Fruit fly (Drosophila melanogaster): ENCODE data around the gene PolI.

The PolI gene

DNA sequence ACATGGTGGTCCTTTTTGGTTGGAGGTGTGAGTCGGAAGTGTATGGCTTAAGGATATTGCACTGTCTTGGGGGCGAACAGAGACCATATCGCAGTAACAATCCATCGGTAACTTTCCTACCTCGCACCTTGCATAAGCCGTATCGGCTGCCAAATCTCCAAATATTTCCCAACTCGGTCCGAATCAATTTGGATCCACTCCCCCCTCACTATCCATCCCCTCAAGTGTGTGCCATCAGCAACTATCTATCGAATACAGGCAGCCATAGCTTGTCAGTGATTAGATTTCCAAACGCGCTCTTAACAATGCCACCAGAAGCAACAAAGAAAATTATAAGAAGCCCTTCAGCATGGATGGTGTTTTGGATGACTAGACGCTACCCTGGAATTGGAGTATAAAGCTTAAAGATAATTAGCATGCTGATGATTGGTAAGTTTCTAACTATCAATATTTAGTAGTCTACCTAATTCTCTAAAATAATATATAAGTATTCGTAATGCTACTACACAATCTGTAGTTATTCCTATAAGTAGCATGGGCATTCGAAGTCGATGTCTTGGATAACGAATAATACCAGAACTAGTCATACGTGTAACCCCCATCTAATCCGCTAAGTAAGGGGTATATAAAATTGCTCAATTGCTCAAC, 26.6 kb upstream of the PolI start (continued):
- TF ChIP-seq CG34224 (GFP tag; IDR thresholded peaks at IDR 0.05; ENCODE audit: partially characterized antibody): no peak
- no peak for TF ChIP-seq toy (GFP tag; IDR thresholded peaks at IDR 0.05)
- peak; percentile 80 for TF ChIP-seq CG7839 (tag; optimal IDR thresholded peaks at IDR 0.05)
- peak; percentile 77 for TF ChIP-seq CoRest (tag; optimal IDR thresholded peaks at IDR 0.05)
- TF ChIP-seq Drgx (GFP tag; IDR thresholded peaks at IDR 0.05): no peak
- TF ChIP-seq Sox100B (GFP tag; optimal IDR thresholded peaks at IDR 0.05): peak; percentile 47
- peak; percentile 27 for TF ChIP-seq CG7786 (GFP tag; optimal IDR thresholded peaks at IDR 0.05)
- no peak for TF ChIP-seq Ets97D (GFP tag; optimal IDR thresholded peaks at IDR 0.05)
- TF ChIP-seq ftz-f1 (GFP tag; optimal IDR thresholded peaks at IDR 0.05): no peak
- TF ChIP-seq CG8924 (tag; optimal IDR thresholded peaks at IDR 0.05): peak; percentile 72
- TF ChIP-seq shn (GFP tag; optimal IDR thresholded peaks at IDR 0.05): no peak
- peak; percentile 32 for TF ChIP-seq chn (GFP tag; optimal IDR thresholded peaks at IDR 0.05)
- TF ChIP-seq CG13296 (GFP tag; optimal IDR thresholded peaks at IDR 0.05): peak; percentile 20
- TF ChIP-seq Chrac-16 (GFP tag; optimal IDR thresholded peaks at IDR 0.05): peak; percentile 9
- TF ChIP-seq CG10565 (GFP tag; optimal IDR thresholded peaks at IDR 0.05): no peak
- no peak for TF ChIP-seq CG6854 (GFP tag; optimal IDR thresholded peaks at IDR 0.05)
- no peak for TF ChIP-seq gce (GFP tag; IDR thresholded peaks at IDR 0.05)
- TF ChIP-seq slbo (GFP tag; IDR thresholded peaks at IDR 0.05): peak; percentile 47
- peak; percentile 30 for TF ChIP-seq CG13775 (GFP tag; optimal IDR thresholded peaks at IDR 0.05)
- peak; percentile 46 for TF ChIP-seq Asciz (GFP tag; optimal IDR thresholded peaks at IDR 0.05)
- no peak for TF ChIP-seq run (tag; optimal IDR thresholded peaks at IDR 0.05)
- no peak for TF ChIP-seq ac (GFP tag; optimal IDR thresholded peaks at IDR 0.05)
- TF ChIP-seq rib (GFP tag; IDR thresholded peaks at IDR 0.05): no peak
- peak; percentile 32 for TF ChIP-seq CG14710 (tag; optimal IDR thresholded peaks at IDR 0.05)
- peak; percentile 55 for TF ChIP-seq CG3847 (GFP tag; IDR thresholded peaks at IDR 0.05)
- TF ChIP-seq ems (GFP tag; optimal IDR thresholded peaks at IDR 0.05): peak; percentile 37
- TF ChIP-seq CG6791 (GFP tag; IDR thresholded peaks at IDR 0.05; ENCODE audit: partially characterized antibody): no peak
- TF ChIP-seq gcm2 (GFP tag; optimal IDR thresholded peaks at IDR 0.05): no peak
- no peak for TF ChIP-seq dm (GFP tag; optimal IDR thresholded peaks at IDR 0.05)
- TF ChIP-seq CG12769 (tag; optimal IDR thresholded peaks at IDR 0.05): peak; percentile 65
- peak; percentile 60 for TF ChIP-seq CG15601 (tag; optimal IDR thresholded peaks at IDR 0.05)
- 0 out of 2 replicates have a peak, but pooled peaks have one; percentile 35 for TF ChIP-seq E2f1 (GFP tag; IDR thresholded peaks at IDR 0.05)
- 0 out of 2 replicates have a peak, but pooled peaks have one; percentile 34 for TF ChIP-seq Awh (GFP tag; IDR thresholded peaks at IDR 0.05)
- TF ChIP-seq ato (GFP tag; IDR thresholded peaks at IDR 0.05; ENCODE audit: partially characterized antibody): no peak
- peak; percentile 41; the same call in 2 of the 3 replicates for TF ChIP-seq CG14050 (GFP tag; IDR thresholded peaks at IDR 0.05)
- TF ChIP-seq Ptx1 (GFP tag; IDR thresholded peaks at IDR 0.05): peak; percentile 73
- TF ChIP-seq usp (GFP tag; optimal IDR thresholded peaks at IDR 0.05): no peak
- peak; percentile 30; the same call in 1 of the 2 replicates for TF ChIP-seq ssp (GFP tag; IDR thresholded peaks at IDR 0.05)
- no peak for TF ChIP-seq CkIIα-i1 (GFP tag; IDR thresholded peaks at IDR 0.05)
- TF ChIP-seq caup (GFP tag; optimal IDR thresholded peaks at IDR 0.05; ENCODE audit: severe bottlenecking): peak; percentile 10
- peak; percentile 6 for TF ChIP-seq Hey (tag; optimal IDR thresholded peaks at IDR 0.05)
- TF ChIP-seq pan (optimal IDR thresholded peaks at IDR 0.05): no peak
- peak in 1 of 2 experiments; percentile 28 for TF ChIP-seq pan (GFP tag; optimal IDR thresholded peaks at IDR 0.05 in 1 of 2, IDR thresholded peaks at IDR 0.05 in 1 of 2)
- TF ChIP-seq CG10431 (GFP tag; optimal IDR thresholded peaks at IDR 0.05): no peak
- TF ChIP-seq CG15011 (GFP tag; optimal IDR thresholded peaks at IDR 0.05): no peak
- peak; percentile 56 for TF ChIP-seq Rfx (GFP tag; IDR thresholded peaks at IDR 0.05)
- no peak for TF ChIP-seq CG1832 (GFP tag; optimal IDR thresholded peaks at IDR 0.05)
- TF ChIP-seq bigmax (GFP tag; optimal IDR thresholded peaks at IDR 0.05): no peak
- peak; percentile 53; the same call in 1 of the 2 replicates for TF ChIP-seq esg (GFP tag; conservative IDR thresholded peaks at IDR 0.05)
- TF ChIP-seq her (GFP tag; optimal IDR thresholded peaks at IDR 0.05): no peak
